Fruit fly (Drosophila melanogaster) whole organism, prepupa: Measurements from ENCODE around the gene Cyp9f3.

Source experiments
- Blimp-1 ChIP-seq: fragments of 200-800 bp; sonication (Bioruptor generic); optimal IDR thresholded peaks from 3 replicates; lab custom pipeline; 2017; ENCODE audit warnings: missing biosample characterization, missing genetic modification characterization, mild to moderate bottlenecking, moderate library complexity, missing genetic modification reagents
- CG15336 ChIP-seq: fragments of 200-800 bp; sonication (Bioruptor generic); IDR thresholded peaks from 2 replicates; pipeline ENCODE4 v1.3.6; 2022; ENCODE audit warnings: missing biosample characterization, missing genetic modification characterization
- CG1621 ChIP-seq: fragments of 200-800 bp; sonication (Bioruptor generic); optimal IDR thresholded peaks from 3 replicates; lab custom pipeline; 2018; ENCODE audit warnings: missing biosample characterization, mild to moderate bottlenecking, missing genetic modification characterization
- CG3032 ChIP-seq: fragments of 200-800 bp; optimal IDR thresholded peaks from 2 replicates; lab custom pipeline; 2019; ENCODE audit warnings: missing biosample characterization, mild to moderate bottlenecking, missing genetic modification characterization, moderate library complexity
- CG32006 ChIP-seq: fragments of 200-800 bp; sonication (Bioruptor generic); optimal IDR thresholded peaks from 3 replicates; lab custom pipeline; 2017; ENCODE audit warnings: missing biosample characterization, mild to moderate bottlenecking, missing genetic modification characterization
- CG3919 ChIP-seq: fragments of 200-800 bp; sonication (Bioruptor generic); optimal IDR thresholded peaks from 3 replicates; lab custom pipeline; 2016; ENCODE audit warnings: missing biosample characterization, missing genetic modification characterization
- CG4318 ChIP-seq: fragments of 200-800 bp; sonication (Bioruptor generic); optimal IDR thresholded peaks from 3 replicates; lab custom pipeline; 2017; ENCODE audit warnings: missing biosample characterization, mild to moderate bottlenecking, missing genetic modification characterization
- CG6163 ChIP-seq: fragments of 200-800 bp; sonication (Bioruptor generic); IDR thresholded peaks from 3 replicates; pipeline ENCODE4 v1.3.6; 2022; ENCODE audit warnings: missing biosample characterization, missing genetic modification characterization
- CG6854 ChIP-seq: fragments of 200-800 bp; sonication (Bioruptor generic); optimal IDR thresholded peaks from 2 replicates; lab custom pipeline; 2017; ENCODE audit warnings: missing biosample characterization, mild to moderate bottlenecking, missing genetic modification characterization
- CG8119 ChIP-seq: fragments of 200-800 bp; sonication (Bioruptor generic); IDR thresholded peaks from 3 replicates; pipeline ENCODE4 v1.3.6; 2022; ENCODE audit warnings: missing biosample characterization, missing genetic modification characterization
- CG8319 ChIP-seq: fragments of 200-800 bp; sonication (Bioruptor generic); optimal IDR thresholded peaks from 3 replicates; lab custom pipeline; 2016; ENCODE audit warnings: missing biosample characterization, missing genetic modification characterization
- CG8632 ChIP-seq: fragments of 200-800 bp; sonication (Bioruptor generic); optimal IDR thresholded peaks from 3 replicates; lab custom pipeline; 2016; ENCODE audit warnings: missing biosample characterization, missing genetic modification characterization
- CG9139 ChIP-seq: fragments of 200-800 bp; sonication (Bioruptor generic); optimal IDR thresholded peaks from 3 replicates; lab custom pipeline; 2017; ENCODE audit warnings: missing biosample characterization, mild to moderate bottlenecking, missing genetic modification characterization
- Eip75B ChIP-seq: fragments of 200-800 bp; sonication (Bioruptor generic); optimal IDR thresholded peaks from 3 replicates; lab custom pipeline; 2016; ENCODE audit warnings: missing biosample characterization, missing genetic modification characterization
- Eip78C ChIP-seq: fragments of 200-800 bp; sonication (Bioruptor generic); peaks from one replicate; lab custom pipeline; 2016; ENCODE audit warnings: missing biosample characterization, missing genetic modification characterization
- Ets96B ChIP-seq: fragments of 200-800 bp; optimal IDR thresholded peaks from 2 replicates; lab custom pipeline; 2019; ENCODE audit warnings: missing biosample characterization, mild to moderate bottlenecking, missing genetic modification characterization, moderate library complexity
- Hr39 ChIP-seq: fragments of 200-800 bp; sonication (Bioruptor generic); optimal IDR thresholded peaks from 2 replicates; lab custom pipeline; 2016; ENCODE audit warnings: missing biosample characterization, missing genetic modification characterization
- Hr4 ChIP-seq: fragments of 200-800 bp; sonication (Bioruptor generic); optimal IDR thresholded peaks from 3 replicates; lab custom pipeline; 2016; ENCODE audit warnings: missing biosample characterization, missing genetic modification characterization
- Met ChIP-seq: fragments of 200-800 bp; sonication (Bioruptor generic); optimal IDR thresholded peaks from 3 replicates; lab custom pipeline; 2016; ENCODE audit warnings: missing biosample characterization, missing genetic modification characterization
- OdsH ChIP-seq: fragments of 200-800 bp; sonication (Bioruptor generic); optimal IDR thresholded peaks from 3 replicates; lab custom pipeline; 2016; ENCODE audit warnings: missing biosample characterization, missing genetic modification characterization
- Sox14 ChIP-seq: fragments of 200-800 bp; sonication (Bioruptor generic); optimal IDR thresholded peaks from 3 replicates; lab custom pipeline; 2016; ENCODE audit warnings: missing biosample characterization, missing genetic modification characterization
- achi ChIP-seq: fragments of 200-800 bp; sonication (Bioruptor generic); optimal IDR thresholded peaks from 3 replicates; lab custom pipeline; 2016; ENCODE audit warnings: missing biosample characterization, missing genetic modification characterization
- cyc ChIP-seq: fragments of 200-800 bp; sonication (Bioruptor generic); optimal IDR thresholded peaks from 3 replicates; lab custom pipeline; 2016; ENCODE audit warnings: missing biosample characterization, missing genetic modification characterization
- esn ChIP-seq: fragments of 200-800 bp; sonication (Bioruptor generic); optimal IDR thresholded peaks from 2 replicates; lab custom pipeline; 2016; ENCODE audit warnings: missing biosample characterization, mild to moderate bottlenecking, missing genetic modification characterization, moderate library complexity
- fd59A ChIP-seq: fragments of 200-800 bp; sonication (Bioruptor generic); optimal IDR thresholded peaks from 2 replicates; lab custom pipeline; 2017; ENCODE audit warnings: missing biosample characterization, mild to moderate bottlenecking, missing genetic modification characterization, missing genetic modification reagents
- fd85E ChIP-seq: fragments of 200-800 bp; sonication (Bioruptor generic); optimal IDR thresholded peaks from 3 replicates; lab custom pipeline; 2016; ENCODE audit warnings: missing biosample characterization, missing genetic modification characterization
- fkh ChIP-seq: fragments of 200-800 bp; sonication (Bioruptor generic); optimal IDR thresholded peaks from 3 replicates; lab custom pipeline; 2017; ENCODE audit warnings: missing biosample characterization, mild to moderate bottlenecking, missing genetic modification characterization, moderate library complexity
- lz ChIP-seq: fragments of 200-800 bp; sonication (Bioruptor generic); optimal IDR thresholded peaks from 3 replicates; lab custom pipeline; 2016; ENCODE audit warnings: missing biosample characterization, missing genetic modification characterization
- net ChIP-seq: fragments of 200-800 bp; sonication (Bioruptor generic); optimal IDR thresholded peaks from 3 replicates; lab custom pipeline; 2016; ENCODE audit warnings: missing biosample characterization, missing genetic modification characterization
- salr ChIP-seq, 2 experiments: fragments of 200-800 bp; sonication (Bioruptor generic); optimal IDR thresholded peaks; 3 replicates each; lab custom pipeline; 2016 to 2018; ENCODE audit warnings: missing biosample characterization in 2 of 2, missing genetic modification characterization in 2 of 2, mild to moderate bottlenecking in 1 of 2
- topi ChIP-seq: fragments of 200-800 bp; sonication (Bioruptor generic); optimal IDR thresholded peaks from 3 replicates; lab custom pipeline; 2016; ENCODE audit warnings: missing biosample characterization, missing genetic modification characterization
- vri ChIP-seq: fragments of 200-800 bp; sonication (Bioruptor generic); optimal IDR thresholded peaks from 3 replicates; lab custom pipeline; 2016; ENCODE audit warnings: missing biosample characterization, mild to moderate bottlenecking, missing genetic modification characterization

The Cyp9f3 gene

DNA sequence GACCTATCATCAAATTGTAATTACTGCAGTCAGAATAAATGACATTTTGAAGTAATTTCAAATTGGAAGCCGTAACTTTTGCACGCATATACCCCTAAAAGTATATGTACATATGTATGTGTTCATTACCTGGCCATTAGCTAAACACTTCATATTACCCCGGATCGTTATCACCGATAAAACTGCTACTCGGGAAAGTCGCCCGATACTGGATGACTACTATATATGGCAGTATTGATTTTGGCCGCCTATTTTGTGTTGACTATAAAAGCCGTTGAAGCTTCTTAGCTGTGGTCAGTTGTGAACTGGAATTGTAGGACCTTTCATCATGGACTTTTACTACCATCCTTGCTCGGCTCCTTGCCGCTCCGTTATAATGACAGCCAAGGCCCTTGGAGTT lies 19.0 kb downstream of the Cyp9f3 start, which contains the start of gene GstD8:
TSS of gene GstD8 (plus strand) at position 301 of the 400 bp plus-strand sequence.
- TF ChIP-seq Blimp-1 (GFP tag; lab: Kevin White, UChicago) (no peak), CG4318 (no peak), vri (GFP tag; lab: Kevin White, UChicago) (no peak), CG9139 (GFP tag; lab: Kevin White, UChicago) (no peak), CG8632 (no peak), CG32006 (GFP tag; lab: Kevin White, UChicago) (no peak), CG8319 (GFP tag; lab: Kevin White, UChicago) (no peak), cyc (no peak), CG6854 (no peak), CG3919 (GFP tag; lab: Kevin White, UChicago) (no peak), Eip75B (no peak), topi (no peak)

DNA sequence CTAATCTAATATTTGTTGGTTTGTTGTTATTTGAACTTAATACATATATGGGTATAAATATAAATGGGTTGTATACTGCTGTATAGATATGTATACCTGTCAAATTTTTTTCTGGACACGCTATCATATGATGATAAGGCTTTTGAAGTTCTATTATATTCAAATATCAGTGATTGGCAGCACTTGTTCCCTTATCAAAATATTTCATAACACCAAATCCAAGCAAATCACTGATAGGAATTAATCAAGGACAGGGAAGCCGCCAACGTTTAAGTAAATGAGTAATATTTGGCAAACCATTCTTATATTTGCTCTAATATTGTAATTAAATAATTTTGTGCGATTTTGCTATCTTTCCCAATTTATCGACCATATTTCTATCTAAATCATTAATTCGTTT lies 19.5 kb downstream of the Cyp9f3 start:
- TF ChIP-seq lz (GFP tag; lab: Kevin White, UChicago), result no peak
- no peak for TF ChIP-seq CG6854
- no peak for TF ChIP-seq Hr39 (GFP tag; lab: Kevin White, UChicago)
- TF ChIP-seq esn, result no peak
- peak; percentile 84 for TF ChIP-seq vri (GFP tag; lab: Kevin White, UChicago)

DNA sequence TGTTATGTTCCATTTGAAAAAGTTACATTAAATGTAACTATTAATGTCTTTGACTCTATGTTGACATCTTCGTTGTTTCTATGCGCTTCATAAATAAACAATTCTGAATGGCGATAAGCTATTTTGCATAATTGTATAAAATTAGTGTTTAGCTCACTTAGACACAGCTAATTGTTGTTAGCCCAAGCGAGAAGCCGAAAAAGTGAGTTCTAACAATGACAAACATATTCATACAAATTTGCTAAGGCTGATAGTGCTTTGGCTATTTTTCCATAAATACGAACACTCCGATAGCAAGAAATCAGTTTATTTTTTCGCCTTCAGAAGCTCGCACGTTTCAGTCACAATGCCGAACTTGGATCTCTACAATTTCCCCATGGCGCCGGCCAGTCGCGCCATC lies 20.5 kb downstream of the Cyp9f3 start, which contains the start of gene GstD7:
TSS of gene GstD7 (plus strand) at position 301 of the 400 bp plus-strand sequence.
- TF ChIP-seq Hr4 (GFP tag; lab: Kevin White, UChicago) (no peak), fd85E (GFP tag; lab: Kevin White, UChicago) (no peak), OdsH (GFP tag; lab: Kevin White, UChicago) (no peak), cyc (no peak), Ets96B (tag; lab: Kevin White, UChicago) (no peak), achi (GFP tag; lab: Kevin White, UChicago) (no peak), CG8119 (GFP tag; lab: Robert Waterston, UW) (no peak)
- TF ChIP-seq, all 60 proteins: peak for 0

DNA sequence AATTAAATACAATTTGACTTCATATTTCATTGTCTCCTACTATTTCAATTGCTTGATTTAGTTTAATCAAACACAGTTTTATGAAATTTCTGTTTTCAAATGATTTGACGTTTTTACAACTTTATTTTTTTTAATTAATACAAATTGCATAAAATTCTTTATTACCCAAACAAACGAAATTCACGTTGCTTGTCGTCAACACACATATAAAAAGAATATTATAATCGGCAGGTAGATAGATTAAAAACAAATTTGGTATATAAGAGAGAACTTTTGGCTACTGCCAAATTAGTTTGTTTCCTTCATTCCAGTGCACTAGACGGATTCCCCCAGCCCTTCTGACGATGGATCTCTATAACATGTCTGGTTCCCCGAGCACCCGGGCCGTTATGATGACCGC lies 21.9 kb downstream of the Cyp9f3 start, which contains the start of gene GstD6:
TSS of gene GstD6 (plus strand) at position 301 of the 400 bp plus-strand sequence.
- TF ChIP-seq fd59A (GFP tag; lab: Kevin White, UChicago), result no peak
- TF ChIP-seq net (GFP tag; lab: Kevin White, UChicago), result no peak

DNA sequence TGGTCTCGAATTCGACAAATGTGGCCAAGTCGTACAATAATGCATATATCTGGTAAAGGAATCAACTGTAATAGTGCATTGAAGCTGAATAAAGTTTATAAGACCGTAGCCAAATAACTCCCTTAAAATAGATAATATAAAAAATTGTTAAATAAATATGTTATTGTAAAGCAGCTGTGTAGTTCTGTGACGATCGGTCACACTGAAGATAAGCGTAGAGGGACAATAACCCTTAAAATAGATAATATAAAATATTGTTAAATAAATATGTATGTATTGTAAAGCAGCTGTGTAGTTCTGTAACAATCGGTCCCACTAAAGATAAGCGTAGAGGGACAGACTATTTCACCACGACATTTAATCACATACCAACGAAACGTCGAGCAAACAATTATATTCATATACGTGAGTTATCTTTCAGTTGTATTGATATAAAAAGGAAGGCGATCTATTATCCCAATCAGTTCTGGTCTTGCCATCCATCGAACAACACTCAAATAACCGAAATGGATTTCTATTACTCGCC lies 23.4 kb downstream of the Cyp9f3 start, which contains the start of gene GstD5:
TSS of gene GstD5 (plus strand) at position 476 of the 526 bp plus-strand sequence.
- TF ChIP-seq Eip78C (peak; percentile 6), Hr39 (GFP tag; lab: Kevin White, UChicago) (no peak), fkh (GFP tag; lab: Kevin White, UChicago) (peak; percentile 23)

DNA sequence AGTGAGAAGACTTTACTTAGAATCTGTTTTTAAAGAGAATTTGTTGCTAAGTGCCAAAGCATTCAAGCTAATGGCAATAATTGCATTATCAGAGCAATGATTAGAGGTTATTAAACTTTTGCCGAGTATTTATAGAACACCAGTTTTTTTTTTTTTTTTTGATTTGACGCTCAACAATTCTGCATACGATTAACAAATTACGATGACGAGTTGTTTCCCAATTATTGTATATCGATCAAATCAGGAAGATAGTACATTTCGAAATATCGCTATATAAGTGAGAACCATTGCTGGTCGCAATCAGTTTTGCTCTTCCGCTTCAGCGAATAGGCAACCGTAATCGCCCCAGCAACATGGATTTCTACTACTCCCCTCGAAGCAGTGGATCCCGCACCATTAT lies 24.9 kb downstream of the Cyp9f3 start, which contains the start of gene GstD4:
TSS of gene GstD4 (plus strand) at position 301 of the 400 bp plus-strand sequence.
- TF ChIP-seq CG3032 (tag; lab: Kevin White, UChicago), result no peak
- no peak for TF ChIP-seq Eip78C
- TF ChIP-seq achi (GFP tag; lab: Kevin White, UChicago), result no peak
- TF ChIP-seq CG15336 (GFP tag; lab: Robert Waterston, UW), result no peak
- TF ChIP-seq CG8319 (GFP tag; lab: Kevin White, UChicago), result no peak
- no peak for TF ChIP-seq Hr4 (GFP tag; lab: Kevin White, UChicago)
- TF ChIP-seq Met (GFP tag; lab: Kevin White, UChicago), result no peak
- TF ChIP-seq topi, result no peak
- TF ChIP-seq Ets96B (tag; lab: Kevin White, UChicago), result no peak
- no peak for TF ChIP-seq CG4318
- TF ChIP-seq salr (GFP tag; optimal IDR thresholded peaks at IDR 0.05; lab: Kevin White, UChicago), result no peak
- no peak for TF ChIP-seq CG8119 (GFP tag; lab: Robert Waterston, UW)
- no peak for TF ChIP-seq Sox14 (GFP tag; lab: Kevin White, UChicago)
- no peak for TF ChIP-seq CG1621 (tag; lab: Kevin White, UChicago)
- TF ChIP-seq CG6163, result no peak
